Worm (Caenorhabditis elegans) whole organism, L4/young adult: Measurements from ENCODE around the gene rha-1.

Source experiments
- W03F9.2 ChIP-seq: fragments of 150-350 bp; optimal IDR thresholded peaks from 2 replicates; lab custom pipeline; 2014; ENCODE audit warnings: missing biosample characterization, missing genetic modification characterization
- him-1 ChIP-seq: sonication (generic microtip); optimal IDR thresholded peaks from 2 replicates; lab custom pipeline; 2016; ENCODE audit warnings: missing genotype, missing genetic modification reagents, missing genetic modification characterization, missing compliant biosample characterization

DNA sequence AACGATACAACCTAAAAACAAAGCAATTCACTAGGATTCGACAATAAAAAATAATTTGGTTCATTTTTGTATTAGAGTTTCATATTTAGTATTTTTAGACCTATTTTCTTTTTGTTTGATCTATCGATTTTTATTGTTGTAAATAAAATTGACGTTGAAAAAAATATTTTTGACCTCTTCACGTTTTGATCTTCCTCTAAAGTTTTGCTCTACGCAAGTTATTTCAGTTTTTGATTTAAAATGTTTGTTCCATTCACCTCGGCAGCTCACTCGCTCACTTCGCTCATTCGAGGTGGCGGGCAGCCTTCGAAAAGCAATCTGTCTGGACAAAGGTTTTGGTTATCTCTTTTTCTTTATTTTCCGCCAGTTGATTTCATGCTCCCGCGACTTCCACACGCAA is 47.3 kb upstream of the rha-1 start, which contains the start of gene enol-1:
- no peak for TF ChIP-seq him-1
- TF ChIP-seq W03F9.2 (tag; lab: Kevin White, UChicago) = no peak
